Worm (Caenorhabditis elegans) whole organism, L4/young adult: ENCODE measurements around the gene dpl-1.

ENCODE experiments used
- W03F9.2 ChIP-seq: fragments of 150-350 bp; optimal IDR thresholded peaks from 2 replicates; lab custom pipeline; 2014; ENCODE audit warnings: missing biosample characterization, missing genetic modification characterization
- him-1 ChIP-seq: sonication (generic microtip); optimal IDR thresholded peaks from 2 replicates; lab custom pipeline; 2016; ENCODE audit warnings: missing genotype, missing genetic modification reagents, missing genetic modification characterization, missing compliant biosample characterization

DNA sequence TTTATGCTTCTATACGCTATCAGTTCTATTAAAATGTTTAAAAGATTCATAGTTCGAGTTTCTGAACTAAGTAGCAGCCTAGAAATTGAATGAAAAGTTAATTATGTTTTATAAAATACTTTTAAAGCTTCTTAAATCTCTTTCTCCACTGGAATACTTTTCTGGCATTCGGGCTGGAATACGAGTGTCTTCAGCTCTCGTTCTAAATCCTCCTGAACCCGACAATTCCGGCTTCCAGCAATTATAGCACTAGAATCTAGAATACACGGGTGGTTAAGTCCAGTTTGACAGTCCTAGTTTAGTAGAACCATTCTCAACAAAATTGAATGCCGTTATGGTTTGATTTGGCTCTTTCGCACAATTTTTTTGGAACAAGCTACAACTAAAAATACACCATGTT is 37.4 kb upstream of the dpl-1 start:
- no peak for TF ChIP-seq him-1 (tag; lab: Kevin White, UChicago)
- no peak for TF ChIP-seq W03F9.2 (tag; lab: Kevin White, UChicago)
